Worm (Caenorhabditis elegans): Measurements from ENCODE around the gene spt-4.
A peak's percentile ranks its signal among the peaks of the same experiment; 100 is the strongest.

The spt-4 gene

DNA sequence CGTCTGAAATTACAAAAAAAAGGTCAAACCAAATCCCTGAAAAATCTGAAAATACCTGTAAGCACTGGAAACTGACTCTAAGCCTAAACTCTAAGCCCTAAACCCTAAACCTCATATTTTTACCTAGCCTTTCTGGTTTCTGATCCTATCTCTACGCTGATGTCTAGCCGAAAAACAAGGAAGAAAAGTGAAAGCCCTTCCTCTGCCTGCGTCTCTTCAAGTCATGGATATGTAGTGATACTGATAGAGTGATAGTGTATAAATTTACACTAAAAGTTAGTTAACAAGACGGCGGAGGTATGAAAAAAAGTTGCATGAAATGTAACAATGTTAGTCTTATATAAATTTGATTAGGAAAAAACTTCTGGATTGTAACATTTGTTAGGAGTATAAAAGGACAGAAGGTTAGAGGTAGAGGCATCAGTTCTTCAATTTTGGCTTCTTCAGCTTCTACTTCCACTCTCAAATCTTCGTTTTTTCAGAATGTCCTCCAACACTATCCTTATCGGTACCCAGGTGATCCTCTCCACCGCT is 28.9 kb downstream of the spt-4 start, which contains the start of gene col-88:
col-88 (plus strand) TSS at position 484 of the 534 bp plus-strand sequence.
- no peak for TF ChIP-seq unc-62 (GFP tag; optimal IDR thresholded peaks at IDR 0.05)
- peak; percentile 3 for TF ChIP-seq blmp-1 (tag; optimal IDR thresholded peaks at IDR 0.05; ENCODE audit: insufficient read depth)

- no peak for TF ChIP-seq nhr-129 (tag; optimal IDR thresholded peaks at IDR 0.05)
- no peak for TF ChIP-seq lin-13 (GFP tag; optimal IDR thresholded peaks at IDR 0.05)
- TF ChIP-seq fos-1 (tag; optimal IDR thresholded peaks at IDR 0.05), result no peak
Observed at ce11 chrIII:39516-39915, 30.0 kb downstream of the spt-4 start.

- TF ChIP-seq ztf-1 (GFP tag; conservative IDR thresholded peaks at IDR 0.05), result no peak
- no peak for TF ChIP-seq snpc-4 (tag; optimal IDR thresholded peaks at IDR 0.05)
- no peak for TF ChIP-seq unc-55 (GFP tag; optimal IDR thresholded peaks at IDR 0.05)
Observed at ce11 chrIII:38117-38516, 31.4 kb downstream of the spt-4 start, which contains the start of gene clp-10. Gene clp-10 (minus strand): TSS chrIII:38217.

DNA sequence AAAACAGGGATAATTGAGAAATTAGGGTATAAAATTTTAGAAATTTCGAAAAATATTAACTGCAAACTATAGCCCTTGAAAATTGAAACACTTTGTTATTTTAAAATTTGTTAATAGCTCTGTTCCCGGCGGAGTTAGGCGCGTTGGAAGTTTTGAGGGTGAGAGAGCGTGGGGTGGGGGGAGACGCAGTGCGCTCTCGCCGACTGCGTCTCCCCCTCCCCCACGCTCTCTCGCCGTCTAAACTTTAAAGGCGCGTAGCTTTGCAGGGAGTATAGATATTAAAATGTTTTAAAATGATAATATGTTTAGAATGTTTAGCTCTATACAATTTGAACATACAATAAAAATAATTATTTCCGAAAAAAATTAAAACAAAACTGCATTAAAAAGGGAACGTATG is 36.3 kb downstream of the spt-4 start:
- TF ChIP-seq nhr-23 (tag; optimal IDR thresholded peaks at IDR 0.05) (no peak), snpc-4 (tag; optimal IDR thresholded peaks at IDR 0.05) (no peak), nhr-6 (tag; optimal IDR thresholded peaks at IDR 0.05) (no peak), lin-11 (tag; optimal IDR thresholded peaks at IDR 0.05) (no peak), mab-5 (tag; optimal IDR thresholded peaks at IDR 0.05) (no peak), gmeb-1 (tag; optimal IDR thresholded peaks at IDR 0.05) (no peak), zag-1 (tag; optimal IDR thresholded peaks at IDR 0.05) (no peak), blmp-1 (tag; optimal IDR thresholded peaks at IDR 0.05; ENCODE audit: insufficient read depth) (no peak), unc-62 (GFP tag; optimal IDR thresholded peaks at IDR 0.05) (no peak)

ce11 chrIII:31600-31999 is 38.0 kb downstream of the spt-4 start:
- no peak for TF ChIP-seq lin-13 (GFP tag; optimal IDR thresholded peaks at IDR 0.05)
- no peak for TF ChIP-seq peb-1 (tag; optimal IDR thresholded peaks at IDR 0.05)
- no peak for TF ChIP-seq snpc-4 (tag; optimal IDR thresholded peaks at IDR 0.05)
- TF ChIP-seq C34F6.9 (tag; optimal IDR thresholded peaks at IDR 0.05), result peak; percentile 8

ce11 chrIII:30399-30798 is 39.2 kb downstream of the spt-4 start:
- no peak for TF ChIP-seq skn-1 (tag; optimal IDR thresholded peaks at IDR 0.05)
- no peak for TF ChIP-seq alr-1 (tag; optimal IDR thresholded peaks at IDR 0.05)
- no peak for TF ChIP-seq F13H6.1 (tag; optimal IDR thresholded peaks at IDR 0.05)
- no peak for TF ChIP-seq ama-1 (optimal IDR thresholded peaks at IDR 0.05)
- TF ChIP-seq fos-1 (tag; optimal IDR thresholded peaks at IDR 0.05), result no peak
- TF ChIP-seq lin-39 (tag; optimal IDR thresholded peaks at IDR 0.05), result no peak
- no peak for TF ChIP-seq nhr-129 (tag; optimal IDR thresholded peaks at IDR 0.05)
- no peak for TF ChIP-seq mbf-1 (tag; optimal IDR thresholded peaks at IDR 0.05)
- no peak for TF ChIP-seq ztf-11 (tag; optimal IDR thresholded peaks at IDR 0.05)
- no peak for TF ChIP-seq mab-5 (tag; optimal IDR thresholded peaks at IDR 0.05)
- no peak for TF ChIP-seq nhr-23 (tag; optimal IDR thresholded peaks at IDR 0.05)
- peak; percentile 1 for TF ChIP-seq nhr-6 (tag; optimal IDR thresholded peaks at IDR 0.05)
- TF ChIP-seq sem-4 (tag; optimal IDR thresholded peaks at IDR 0.05), result peak; percentile 10
- no peak for TF ChIP-seq R02D3.7 (tag; optimal IDR thresholded peaks at IDR 0.05)
- TF ChIP-seq nhr-11 (tag; optimal IDR thresholded peaks at IDR 0.05), result no peak
- peak; percentile 48 for TF ChIP-seq C34F6.9 (tag; optimal IDR thresholded peaks at IDR 0.05)
- TF ChIP-seq nhr-21 (tag; optimal IDR thresholded peaks at IDR 0.05), result no peak
- no peak for TF ChIP-seq nhr-77 (tag; optimal IDR thresholded peaks at IDR 0.05)
- peak in 1 of 2 experiments; percentile 65 for TF ChIP-seq lsy-2 (tag; optimal IDR thresholded peaks at IDR 0.05)
- TF ChIP-seq lin-11 (tag; optimal IDR thresholded peaks at IDR 0.05), result no peak
- TF ChIP-seq nhr-25 (tag; optimal IDR thresholded peaks at IDR 0.05), result no peak
- peak; percentile 60 for TF ChIP-seq unc-55 (GFP tag; optimal IDR thresholded peaks at IDR 0.05)
- no peak for TF ChIP-seq blmp-1 (tag; optimal IDR thresholded peaks at IDR 0.05; ENCODE audit: insufficient read depth)
- TF ChIP-seq dmd-4 (tag; optimal IDR thresholded peaks at IDR 0.05), result no peak
- TF ChIP-seq mdl-1 (tag; optimal IDR thresholded peaks at IDR 0.05), result peak in 1 of 2 experiments; percentile 60
- no peak for TF ChIP-seq snpc-4 (tag; optimal IDR thresholded peaks at IDR 0.05)
- no peak for TF ChIP-seq elt-3 (tag; optimal IDR thresholded peaks at IDR 0.05)
- no peak for TF ChIP-seq ztf-1 (GFP tag; conservative IDR thresholded peaks at IDR 0.05)
- no peak for TF ChIP-seq nhr-12 (tag; optimal IDR thresholded peaks at IDR 0.05)
- no peak for TF ChIP-seq unc-62 (GFP tag; optimal IDR thresholded peaks at IDR 0.05)
- peak; percentile 43 for TF ChIP-seq sma-9 (GFP tag; optimal IDR thresholded peaks at IDR 0.05)
- no peak for TF ChIP-seq sma-9 (tag; optimal IDR thresholded peaks at IDR 0.05)
- no peak for TF ChIP-seq egl-27 (tag; optimal IDR thresholded peaks at IDR 0.05)
- no peak for TF ChIP-seq nhr-10 (tag; optimal IDR thresholded peaks at IDR 0.05)
- TF ChIP-seq ZK546.5 (tag; optimal IDR thresholded peaks at IDR 0.05), result no peak
- no peak for TF ChIP-seq lin-13 (GFP tag; optimal IDR thresholded peaks at IDR 0.05)
- no peak for TF ChIP-seq ceh-16 (tag; optimal IDR thresholded peaks at IDR 0.05)
- TF ChIP-seq crh-2 (tag; optimal IDR thresholded peaks at IDR 0.05), result peak; percentile 53
- TF ChIP-seq elt-1 (tag; optimal IDR thresholded peaks at IDR 0.05), result no peak
